Worm (Caenorhabditis elegans) whole organism, young adult: Measurements from ENCODE around the gene rec-8.

Source experiments
- B0261.1 ChIP-seq: sonication (generic microtip); optimal IDR thresholded peaks from 2 replicates; lab custom pipeline; 2016; ENCODE audit warnings: mild to moderate bottlenecking, missing genetic modification characterization, moderate library complexity, missing compliant biosample characterization
- B0336.3 ChIP-seq: fragments of 200-800 bp; sonication (Bioruptor generic); IDR thresholded peaks from 2 replicates; pipeline ENCODE4 v1.3.6; 2022; ENCODE audit warnings: missing genetic modification characterization, missing compliant biosample characterization
- D2030.7 ChIP-seq: fragments of 200-800 bp; sonication (Bioruptor generic); IDR thresholded peaks from 2 replicates; pipeline ENCODE4 v1.3.6; 2022; ENCODE audit warnings: missing genetic modification reagents, missing genetic modification characterization, missing compliant biosample characterization
- F22D6.2 ChIP-seq: sonication (generic microtip); optimal IDR thresholded peaks from 2 replicates; lab custom pipeline; 2016; ENCODE audit warnings: mild to moderate bottlenecking, missing genetic modification characterization, missing compliant biosample characterization
- F33H1.4 ChIP-seq: fragments of 200-800 bp; sonication (Bioruptor generic); IDR thresholded peaks from 2 replicates; pipeline ENCODE4 v1.3.6; 2022; ENCODE audit warnings: missing genetic modification reagents, missing genetic modification characterization, missing compliant biosample characterization
- F57C9.4 ChIP-seq: sonication (generic microtip); optimal IDR thresholded peaks from 2 replicates; lab custom pipeline; 2017; ENCODE audit warnings: mild to moderate bottlenecking, missing genetic modification characterization, missing compliant biosample characterization
- K12H6.12 ChIP-seq: fragments of 200-800 bp; sonication (Bioruptor generic); optimal IDR thresholded peaks from 2 replicates; lab custom pipeline; 2018; ENCODE audit warnings: mild to moderate bottlenecking, missing genetic modification characterization, missing compliant biosample characterization
- T26A5.8 ChIP-seq: sonication (generic microtip); optimal IDR thresholded peaks from 2 replicates; lab custom pipeline; 2016; ENCODE audit warnings: missing genetic modification characterization, missing compliant biosample characterization
- Y53F4B.3 ChIP-seq: fragments of 200-800 bp; sonication (Bioruptor generic); IDR thresholded peaks from 2 replicates; pipeline ENCODE4 v1.3.6; 2022; ENCODE audit warnings: missing genetic modification reagents, missing genetic modification characterization, missing compliant biosample characterization
- Y56A3A.18 ChIP-seq: fragments of 200-800 bp; sonication (Bioruptor generic); IDR thresholded peaks from 2 replicates; pipeline ENCODE4 v1.3.6; 2022; ENCODE audit warnings: missing genetic modification reagents, missing genetic modification characterization, missing compliant biosample characterization
- Y67H2A.10 ChIP-seq: fragments of 200-800 bp; sonication (Bioruptor generic); conservative IDR thresholded peaks from 2 replicates; pipeline ENCODE4 v1.3.6; 2022; ENCODE audit warnings: missing genetic modification reagents, missing genetic modification characterization, missing compliant biosample characterization
- Y79H2A.3 ChIP-seq: fragments of 200-800 bp; sonication (Bioruptor generic); conservative IDR thresholded peaks from 2 replicates; pipeline ENCODE4 v1.3.6; 2022; ENCODE audit warnings: missing genetic modification reagents, missing genetic modification characterization, missing compliant biosample characterization
- ama-1 ChIP-seq, 3 experiments: fragments of 150-350 bp in 1 of 3; sonication (generic microtip) in 2 of 3; optimal IDR thresholded peaks; 2 replicates each; lab custom pipeline; 2014 to 2018; ENCODE audit warnings: missing biosample characterization in 2 of 3, missing genetic modification characterization in 2 of 3, missing genetic modification reagents in 2 of 3
- athp-1 ChIP-seq: sonication (generic microtip); optimal IDR thresholded peaks from 2 replicates; lab custom pipeline; 2017; ENCODE audit warnings: mild to moderate bottlenecking, missing genetic modification characterization, missing compliant biosample characterization
- attf-3 ChIP-seq: fragments of 200-800 bp; sonication (Bioruptor generic); conservative IDR thresholded peaks from 2 replicates; pipeline ENCODE4 v1.3.6; 2022; ENCODE audit warnings: missing genetic modification reagents, missing genetic modification characterization, missing compliant biosample characterization
- attf-5 ChIP-seq: fragments of 200-800 bp; sonication (Bioruptor generic); optimal IDR thresholded peaks from 2 replicates; lab custom pipeline; 2018; ENCODE audit warnings: mild to moderate bottlenecking, missing genetic modification characterization, missing compliant biosample characterization
- attf-6 ChIP-seq: fragments of 200-800 bp; sonication (Bioruptor generic); IDR thresholded peaks from 2 replicates; pipeline ENCODE4 v1.3.6; 2022; ENCODE audit warnings: missing genetic modification reagents, missing genetic modification characterization, missing compliant biosample characterization
- bed-1 ChIP-seq: fragments of 200-800 bp; sonication (Bioruptor generic); IDR thresholded peaks from 2 replicates; pipeline ENCODE4 v1.3.6; 2022; ENCODE audit warnings: missing genetic modification reagents, missing genetic modification characterization, missing compliant biosample characterization
- ceh-100 ChIP-seq: fragments of 200-800 bp; sonication (Bioruptor generic); IDR thresholded peaks from 2 replicates; pipeline ENCODE4 v1.3.6; 2022; ENCODE audit warnings: missing genetic modification reagents, missing genetic modification characterization, missing compliant biosample characterization
- ceh-91 ChIP-seq: fragments of 200-800 bp; sonication (Bioruptor generic); IDR thresholded peaks from 2 replicates; pipeline ENCODE4 v1.3.6; 2022; ENCODE audit warnings: missing genetic modification reagents, missing genetic modification characterization, missing compliant biosample characterization
- chd-7 ChIP-seq: sonication (generic microtip); optimal IDR thresholded peaks from 2 replicates; lab custom pipeline; 2016; ENCODE audit warnings: mild to moderate bottlenecking, missing genetic modification characterization, moderate library complexity, missing compliant biosample characterization
- dox-1 ChIP-seq: fragments of 200-800 bp; sonication (Bioruptor generic); IDR thresholded peaks from 2 replicates; pipeline ENCODE4 v1.3.6; 2022; ENCODE audit warnings: missing genetic modification reagents, missing genetic modification characterization, missing compliant biosample characterization
- dpff-1 ChIP-seq: sonication (generic microtip); optimal IDR thresholded peaks from 2 replicates; lab custom pipeline; 2017; ENCODE audit warnings: mild to moderate bottlenecking, missing genetic modification characterization, missing compliant biosample characterization
- efl-1 ChIP-seq: fragments of 150-350 bp; optimal IDR thresholded peaks from 2 replicates; lab custom pipeline; 2014; ENCODE audit warnings: missing biosample characterization, missing genetic modification reagents, missing genetic modification characterization
- egl-44 ChIP-seq: fragments of 200-800 bp; sonication (Bioruptor generic); IDR thresholded peaks from 2 replicates; pipeline ENCODE4 v1.3.6; 2022; ENCODE audit warnings: missing genetic modification reagents, missing genetic modification characterization, missing compliant biosample characterization
- ets-4 ChIP-seq: fragments of 200-800 bp; sonication (Bioruptor generic); optimal IDR thresholded peaks from 2 replicates; lab custom pipeline; 2018; ENCODE audit warnings: mild to moderate bottlenecking, missing genetic modification characterization, missing compliant biosample characterization
- hlh-26 ChIP-seq: fragments of 200-800 bp; sonication (Bioruptor generic); conservative IDR thresholded peaks from 2 replicates; pipeline ENCODE4 v1.3.6; 2022; ENCODE audit warnings: missing genetic modification reagents, missing genetic modification characterization, missing compliant biosample characterization
- hsf-1 ChIP-seq: fragments of 200-800 bp; sonication (Bioruptor generic); IDR thresholded peaks from 2 replicates; pipeline ENCODE4 v1.3.6; 2022; ENCODE audit warnings: missing genetic modification reagents, missing genetic modification characterization, missing compliant biosample characterization
- lin-35 ChIP-seq, 3 experiments: fragments of 150-350 bp in 2 of 3; sonication (generic microtip) in 1 of 3; optimal IDR thresholded peaks; 2 replicates each; lab custom pipeline; 2014 to 2018; ENCODE audit warnings: missing biosample characterization in 3 of 3, missing genetic modification characterization in 3 of 3, missing genetic modification reagents in 3 of 3
- lin-40 ChIP-seq: sonication (generic microtip); optimal IDR thresholded peaks from 2 replicates; lab custom pipeline; 2016; ENCODE audit warnings: missing genetic modification characterization, mild to moderate bottlenecking, missing compliant biosample characterization, missing genotype, missing genetic modification reagents
- lsy-27 ChIP-seq: sonication (generic microtip); optimal IDR thresholded peaks from 2 replicates; lab custom pipeline; 2017; ENCODE audit warnings: missing genetic modification characterization, mild to moderate bottlenecking, missing compliant biosample characterization, antibody characterized with exemption, missing genotype, borderline replicate concordance; ENCODE audit not compliant: insufficient read depth
- madf-10 ChIP-seq: sonication (generic microtip); optimal IDR thresholded peaks from 2 replicates; lab custom pipeline; 2016; ENCODE audit warnings: mild to moderate bottlenecking, missing genetic modification characterization, missing compliant biosample characterization
- madf-3 ChIP-seq: fragments of 200-800 bp; sonication (Bioruptor generic); IDR thresholded peaks from 2 replicates; pipeline ENCODE4 v1.3.6; 2022; ENCODE audit warnings: missing genetic modification reagents, missing genetic modification characterization, missing compliant biosample characterization
- madf-6 ChIP-seq: fragments of 200-800 bp; sonication (Bioruptor generic); IDR thresholded peaks from 2 replicates; pipeline ENCODE4 v1.3.6; 2022; ENCODE audit warnings: missing genetic modification reagents, missing genetic modification characterization, missing compliant biosample characterization
- nfyb-1 ChIP-seq: fragments of 200-800 bp; sonication (Bioruptor generic); IDR thresholded peaks from 2 replicates; pipeline ENCODE4 v1.3.6; 2022; ENCODE audit warnings: missing genetic modification reagents, missing genetic modification characterization, missing compliant biosample characterization
- nhr-120 ChIP-seq: fragments of 200-800 bp; sonication (Bioruptor generic); IDR thresholded peaks from 2 replicates; pipeline ENCODE4 v1.3.6; 2022; ENCODE audit warnings: missing genetic modification characterization, missing compliant biosample characterization
- nhr-90 ChIP-seq: sonication (generic microtip); optimal IDR thresholded peaks from 2 replicates; lab custom pipeline; 2016; ENCODE audit warnings: missing genotype, mild to moderate bottlenecking, missing genetic modification characterization, missing compliant biosample characterization
- pha-4 ChIP-seq: fragments of 150-350 bp; sonication (generic microtip); optimal IDR thresholded peaks from 2 replicates; lab custom pipeline; 2014; ENCODE audit warnings: missing biosample characterization, missing genetic modification reagents, missing genetic modification characterization
- repo-1 ChIP-seq: sonication (generic microtip); optimal IDR thresholded peaks from 2 replicates; lab custom pipeline; 2017; ENCODE audit warnings: mild to moderate bottlenecking, missing genetic modification characterization, missing compliant biosample characterization
- sea-2 ChIP-seq: fragments of 200-800 bp; sonication (Bioruptor generic); IDR thresholded peaks from 2 replicates; pipeline ENCODE4 v1.3.6; 2022; ENCODE audit warnings: missing genetic modification characterization, missing compliant biosample characterization
- snpc-1.1 ChIP-seq: sonication (generic microtip); optimal IDR thresholded peaks from 2 replicates; lab custom pipeline; 2017; ENCODE audit warnings: missing genetic modification characterization, mild to moderate bottlenecking, missing compliant biosample characterization, antibody characterized with exemption, moderate library complexity, missing genotype, missing genetic modification reagents; ENCODE audit not compliant: insufficient read depth
- snpc-1.3 ChIP-seq: sonication (generic microtip); optimal IDR thresholded peaks from 2 replicates; lab custom pipeline; 2017; ENCODE audit warnings: missing genetic modification characterization, mild to moderate bottlenecking, missing compliant biosample characterization, antibody characterized with exemption, moderate library complexity, missing genotype, missing genetic modification reagents; ENCODE audit not compliant: insufficient read depth
- somi-1 ChIP-seq: fragments of 200-800 bp; sonication (Bioruptor generic); optimal IDR thresholded peaks from 2 replicates; lab custom pipeline; 2018; ENCODE audit warnings: mild to moderate bottlenecking, missing genetic modification characterization, missing compliant biosample characterization
- sptf-2 ChIP-seq: fragments of 200-800 bp; sonication (Bioruptor generic); optimal IDR thresholded peaks from 2 replicates; lab custom pipeline; 2018; ENCODE audit warnings: mild to moderate bottlenecking, missing genetic modification characterization, missing compliant biosample characterization
- unc-130 ChIP-seq: sonication (generic microtip); optimal IDR thresholded peaks from 2 replicates; lab custom pipeline; 2016; ENCODE audit warnings: missing genetic modification reagents, missing genetic modification characterization, missing compliant biosample characterization
- zfh-2 ChIP-seq: fragments of 200-800 bp; sonication (Bioruptor generic); conservative IDR thresholded peaks from 2 replicates; pipeline ENCODE4 v1.3.6; 2022; ENCODE audit warnings: missing genetic modification reagents, missing genetic modification characterization, missing compliant biosample characterization
- ztf-25 ChIP-seq: fragments of 200-800 bp; sonication (Bioruptor generic); IDR thresholded peaks from 2 replicates; pipeline ENCODE4 v1.3.6; 2022; ENCODE audit warnings: missing genetic modification reagents, missing genetic modification characterization, missing compliant biosample characterization
- ztf-3 ChIP-seq: fragments of 200-800 bp; sonication (Bioruptor generic); optimal IDR thresholded peaks from 2 replicates; lab custom pipeline; 2018; ENCODE audit warnings: mild to moderate bottlenecking, missing genetic modification characterization, missing compliant biosample characterization
- ztf-6 ChIP-seq: fragments of 200-800 bp; sonication (Bioruptor generic); IDR thresholded peaks from 2 replicates; pipeline ENCODE4 v1.3.6; 2022; ENCODE audit warnings: missing genetic modification reagents, missing genetic modification characterization, missing compliant biosample characterization

The rec-8 gene

ce11 chrIV:13300109-13300508 lies 52.9 kb downstream of the rec-8 start, which contains the start of gene kdp-1 (continued):
- no peak for TF ChIP-seq somi-1 (GFP tag; lab: Kevin White, UChicago)
- TF ChIP-seq snpc-1.1 (tag; lab: Kevin White, UChicago): no peak
- TF ChIP-seq madf-6: peak; percentile 47
- no peak for TF ChIP-seq unc-130 (GFP tag; lab: Kevin White, UChicago)
- no peak for TF ChIP-seq ztf-6 (GFP tag; lab: Robert Waterston, UW)
- peak; percentile 66; the same call in 1 of the 2 replicates for TF ChIP-seq zfh-2 (GFP tag; lab: Robert Waterston, UW)
- TF ChIP-seq K12H6.12 (tag; lab: Kevin White, UChicago): no peak
- TF ChIP-seq D2030.7: no peak
- TF ChIP-seq ceh-91: no peak
- TF ChIP-seq repo-1: peak; percentile 62
- TF ChIP-seq F57C9.4 (tag; lab: Kevin White, UChicago): no peak
- TF ChIP-seq Y79H2A.3 (GFP tag; lab: Robert Waterston, UW): no peak
- TF ChIP-seq ama-1 (optimal IDR thresholded peaks at IDR 0.05; lab: Kevin White, UChicago): no peak
- TF ChIP-seq ama-1 (GFP tag; optimal IDR thresholded peaks at IDR 0.05; lab: Kevin White, UChicago): no peak
- no peak for TF ChIP-seq lsy-27
- no peak for TF ChIP-seq efl-1 (GFP tag; lab: Kevin White, UChicago)
- TF ChIP-seq T26A5.8 (tag; lab: Kevin White, UChicago): no peak
- TF ChIP-seq lin-35 (GFP tag; optimal IDR thresholded peaks at IDR 0.05; lab: Kevin White, UChicago): no peak
- TF ChIP-seq hsf-1 (GFP tag; lab: Robert Waterston, UW): no peak
- TF ChIP-seq ets-4 (GFP tag; lab: Kevin White, UChicago): no peak
- 0 out of 2 replicates have a peak, but pooled peaks have one; percentile 72 for TF ChIP-seq madf-3 (GFP tag; lab: Robert Waterston, UW)
- TF ChIP-seq ztf-3 (GFP tag; lab: Kevin White, UChicago): no peak
- TF ChIP-seq bed-1: no peak
- TF ChIP-seq ceh-100: no peak
- TF ChIP-seq B0261.1 (tag; lab: Kevin White, UChicago): no peak
- TF ChIP-seq hlh-26 (GFP tag; lab: Robert Waterston, UW): no peak
- 0 out of 2 replicates have a peak, but pooled peaks have one; percentile 31 for TF ChIP-seq nfyb-1 (GFP tag; lab: Robert Waterston, UW)
- no peak for TF ChIP-seq Y67H2A.10
- TF ChIP-seq athp-1 (tag; lab: Kevin White, UChicago): no peak
- TF ChIP-seq madf-10 (tag; lab: Kevin White, UChicago): no peak
- TF ChIP-seq dox-1 (GFP tag; lab: Robert Waterston, UW): no peak
- no peak for TF ChIP-seq dpff-1
- no peak for TF ChIP-seq nhr-90 (tag; lab: Kevin White, UChicago)
- no peak for TF ChIP-seq nhr-120 (GFP tag; lab: Robert Waterston, UW)
- TF ChIP-seq attf-6 (GFP tag; lab: Robert Waterston, UW): 0 out of 2 replicates have a peak, but pooled peaks have one; percentile 38
- TF ChIP-seq egl-44: no peak
- no peak for TF ChIP-seq pha-4
- TF ChIP-seq attf-5 (GFP tag; lab: Kevin White, UChicago): no peak
- TF ChIP-seq lin-40 (tag; lab: Kevin White, UChicago): no peak
- no peak for TF ChIP-seq Y53F4B.3 (GFP tag; lab: Robert Waterston, UW)
- no peak; the same call in 1 of the 2 replicates for TF ChIP-seq B0336.3 (GFP tag; lab: Robert Waterston, UW)
- no peak for TF ChIP-seq chd-7 (tag; lab: Kevin White, UChicago)
- TF ChIP-seq sptf-2 (GFP tag; lab: Kevin White, UChicago): no peak
- TF ChIP-seq F33H1.4 (GFP tag; lab: Robert Waterston, UW): no peak; the same call in 1 of the 2 replicates
- TF ChIP-seq Y56A3A.18 (GFP tag; lab: Robert Waterston, UW): no peak
- TF ChIP-seq snpc-1.3 (tag; lab: Kevin White, UChicago): no peak
- no peak for TF ChIP-seq attf-3 (GFP tag; lab: Robert Waterston, UW)
- no peak for TF ChIP-seq sea-2
- 0 out of 2 replicates have a peak, but pooled peaks have one; percentile 53 for TF ChIP-seq ztf-25 (GFP tag; lab: Robert Waterston, UW)
- no peak for TF ChIP-seq F22D6.2
